Fruit fly (Drosophila melanogaster) whole organism, pupa: Measurements from ENCODE around the gene CG12617.

Experiments
- CG9948 ChIP-seq: fragments of 200-800 bp; sonication (Bioruptor generic); optimal IDR thresholded peaks from 2 replicates; lab custom pipeline; 2018; ENCODE audit warnings: missing biosample characterization, mild to moderate bottlenecking, missing genetic modification characterization, moderate library complexity
- Pif1A ChIP-seq: fragments of 200-800 bp; sonication (Bioruptor generic); optimal IDR thresholded peaks from 3 replicates; lab custom pipeline; 2016; ENCODE audit warnings: missing biosample characterization, missing genetic modification characterization

- no peak for TF ChIP-seq Pif1A (GFP tag; lab: Kevin White, UChicago)
- no peak for TF ChIP-seq CG9948 (tag; lab: Kevin White, UChicago)
Measured at dm6 chr2L:20296946-20297345, 2.5 kb downstream of the CG12617 start.
